Worm (Caenorhabditis elegans) whole organism, L1 larva: Measurements from ENCODE around the gene plg-1.
A peak's percentile ranks its signal among the peaks of the same experiment; 100 is the strongest.

Source experiments
- C04F5.9 ChIP-seq: sonication (generic microtip); optimal IDR thresholded peaks from 2 replicates; lab custom pipeline; 2016; ENCODE audit warnings: missing genetic modification characterization, missing compliant biosample characterization
- aly-2 ChIP-seq: fragments of 150-350 bp; optimal IDR thresholded peaks from 2 replicates; lab custom pipeline; 2014; ENCODE audit warnings: missing biosample characterization, missing genetic modification characterization
- blmp-1 ChIP-seq: fragments of 150-350 bp; optimal IDR thresholded peaks from 2 replicates; lab custom pipeline; 2014; ENCODE audit warnings: missing biosample characterization, missing genetic modification characterization
- ces-1 ChIP-seq: fragments of 150-350 bp; optimal IDR thresholded peaks from 2 replicates; lab custom pipeline; 2014; ENCODE audit warnings: missing biosample characterization, missing genetic modification reagents, missing genetic modification characterization
- egl-13 ChIP-seq: sonication (generic microtip); optimal IDR thresholded peaks from 2 replicates; lab custom pipeline; 2016; ENCODE audit warnings: missing genotype, missing genetic modification reagents, missing genetic modification characterization, missing compliant biosample characterization
- egl-27 ChIP-seq, 2 experiments: fragments of 150-350 bp in 1 of 2; sonication (generic microtip); optimal IDR thresholded peaks; 3 replicates each; lab custom pipeline; 2017 to 2018; ENCODE audit warnings: missing biosample characterization in 2 of 2, missing genetic modification characterization in 2 of 2, missing genetic modification reagents in 2 of 2
- fkh-10 ChIP-seq: sonication (generic microtip); optimal IDR thresholded peaks from 2 replicates; lab custom pipeline; 2017; ENCODE audit warnings: missing biosample characterization, missing genetic modification reagents, missing genetic modification characterization
- fkh-4 ChIP-seq: sonication (generic microtip); optimal IDR thresholded peaks from 2 replicates; lab custom pipeline; 2016; ENCODE audit warnings: missing compliant biosample characterization, missing genetic modification characterization, borderline replicate concordance
- grh-1 ChIP-seq: fragments of 200-800 bp; sonication (Bioruptor generic); IDR thresholded peaks from 2 replicates; pipeline ENCODE4 v1.3.6; 2022; ENCODE audit warnings: missing genetic modification reagents, missing genetic modification characterization, missing compliant biosample characterization
- isw-1 ChIP-seq: fragments of 200-800 bp; sonication (Bioruptor generic); IDR thresholded peaks from 2 replicates; pipeline ENCODE4 v1.3.6; 2022; ENCODE audit warnings: missing genetic modification characterization, missing compliant biosample characterization
- lin-13 ChIP-seq: fragments of 150-350 bp; optimal IDR thresholded peaks from 2 replicates; lab custom pipeline; 2014; ENCODE audit warnings: missing biosample characterization, missing genetic modification reagents, missing genetic modification characterization
- lin-15B ChIP-seq: fragments of 150-350 bp; sonication (generic microtip); optimal IDR thresholded peaks from 3 replicates; lab custom pipeline; 2014; ENCODE audit warnings: missing biosample characterization, missing genetic modification characterization
- lin-35 ChIP-seq, 2 experiments: fragments of 150-350 bp; optimal IDR thresholded peaks; 2 replicates each; lab custom pipeline; 2014; ENCODE audit warnings: missing biosample characterization in 2 of 2, missing genetic modification characterization in 2 of 2, missing genetic modification reagents in 2 of 2
- lin-39 ChIP-seq: fragments of 150-350 bp; optimal IDR thresholded peaks from 2 replicates; lab custom pipeline; 2014; ENCODE audit warnings: missing biosample characterization, missing genetic modification reagents, missing genetic modification characterization
- mab-9 ChIP-seq: fragments of 200-800 bp; sonication (Bioruptor generic); IDR thresholded peaks from 2 replicates; pipeline ENCODE4 v1.3.6; 2022; ENCODE audit warnings: missing genetic modification reagents, missing genetic modification characterization, missing compliant biosample characterization
- mef-2 ChIP-seq: fragments of 150-350 bp; optimal IDR thresholded peaks from 2 replicates; lab custom pipeline; 2014; ENCODE audit warnings: missing biosample characterization, missing genetic modification characterization
- nhr-12 ChIP-seq: sonication (generic microtip); optimal IDR thresholded peaks from 2 replicates; lab custom pipeline; 2017; ENCODE audit warnings: missing biosample characterization, missing genetic modification characterization
- nhr-19 ChIP-seq: fragments of 200-800 bp; sonication (Bioruptor generic); conservative IDR thresholded peaks from 2 replicates; pipeline ENCODE4 v1.3.6; 2022; ENCODE audit warnings: missing genetic modification characterization, missing compliant biosample characterization
- nhr-237 ChIP-seq: fragments of 150-350 bp; optimal IDR thresholded peaks from 2 replicates; lab custom pipeline; 2014; ENCODE audit warnings: missing biosample characterization, missing genetic modification characterization
- nhr-71 ChIP-seq: sonication (generic microtip); optimal IDR thresholded peaks from 2 replicates; lab custom pipeline; 2016; ENCODE audit warnings: mild to moderate bottlenecking, missing genetic modification characterization, moderate library complexity, missing compliant biosample characterization
- nhr-76 ChIP-seq: sonication (generic microtip); optimal IDR thresholded peaks from 2 replicates; lab custom pipeline; 2017; ENCODE audit warnings: missing biosample characterization, missing genetic modification characterization
- nhr-84 ChIP-seq: sonication (generic microtip); optimal IDR thresholded peaks from 2 replicates; lab custom pipeline; 2017; ENCODE audit warnings: missing biosample characterization, missing genetic modification characterization
- nhr-85 ChIP-seq: sonication (generic microtip); peaks from one replicate; lab custom pipeline; 2016; ENCODE audit warnings: missing genetic modification characterization, inconsistent platforms, missing compliant biosample characterization
- nhr-90 ChIP-seq: sonication (generic microtip); optimal IDR thresholded peaks from 2 replicates; lab custom pipeline; 2016; ENCODE audit warnings: mild to moderate bottlenecking, missing genetic modification characterization, missing compliant biosample characterization; ENCODE audit not compliant: poor library complexity
- rnt-1 ChIP-seq: sonication (generic microtip); optimal IDR thresholded peaks from 2 replicates; lab custom pipeline; 2016; ENCODE audit warnings: mild to moderate bottlenecking, missing genetic modification characterization, moderate library complexity, missing compliant biosample characterization
- snu-23 ChIP-seq: sonication (generic microtip); optimal IDR thresholded peaks from 2 replicates; lab custom pipeline; 2016; ENCODE audit warnings: missing genetic modification characterization, missing compliant biosample characterization
- sptf-1 ChIP-seq: fragments of 150-350 bp; optimal IDR thresholded peaks from 2 replicates; lab custom pipeline; 2014; ENCODE audit warnings: missing biosample characterization, missing genetic modification characterization
- sup-37 ChIP-seq: fragments of 200-800 bp; sonication (Bioruptor generic); optimal IDR thresholded peaks from 2 replicates; lab custom pipeline; 2018; ENCODE audit warnings: mild to moderate bottlenecking, missing genetic modification characterization, missing compliant biosample characterization
- tlp-1 ChIP-seq: fragments of 150-350 bp; optimal IDR thresholded peaks from 2 replicates; lab custom pipeline; 2014; ENCODE audit warnings: missing biosample characterization, missing genetic modification characterization
- unc-130 ChIP-seq: fragments of 150-350 bp; optimal IDR thresholded peaks from 2 replicates; lab custom pipeline; 2017; ENCODE audit warnings: missing biosample characterization, missing genetic modification characterization, inconsistent platforms
- unc-62 ChIP-seq: fragments of 150-350 bp; optimal IDR thresholded peaks from 2 replicates; lab custom pipeline; 2014; ENCODE audit warnings: missing biosample characterization, missing genetic modification reagents, missing genetic modification characterization
- unc-86 ChIP-seq: sonication (generic microtip); optimal IDR thresholded peaks from 2 replicates; lab custom pipeline; 2016; ENCODE audit warnings: missing genetic modification characterization, missing compliant biosample characterization
- unc-98 ChIP-seq: fragments of 200-800 bp; sonication (Bioruptor generic); IDR thresholded peaks from 2 replicates; pipeline ENCODE4 v1.3.6; 2022; ENCODE audit warnings: missing genetic modification characterization, missing compliant biosample characterization
- vab-15 ChIP-seq: sonication (generic microtip); optimal IDR thresholded peaks from 2 replicates; lab custom pipeline; 2017; ENCODE audit warnings: missing genotype, mild to moderate bottlenecking, missing genetic modification characterization, missing compliant biosample characterization
- xbp-1 ChIP-seq: sonication (generic microtip); optimal IDR thresholded peaks from 2 replicates; lab custom pipeline; 2016; ENCODE audit warnings: missing genetic modification characterization, missing compliant biosample characterization
- zag-1 ChIP-seq: fragments of 150-350 bp; optimal IDR thresholded peaks from 2 replicates; lab custom pipeline; 2014; ENCODE audit warnings: missing biosample characterization, missing genetic modification characterization
- ztf-4 ChIP-seq: fragments of 150-350 bp; optimal IDR thresholded peaks from 2 replicates; lab custom pipeline; 2014; ENCODE audit warnings: missing biosample characterization, missing genetic modification characterization

The plg-1 gene

ce11 chrIII:8829245-8829644 is 22.8 kb upstream of the plg-1 start, which contains the start of gene F44E2.3 (continued):
- TF ChIP-seq lin-35 (GFP tag; optimal IDR thresholded peaks at IDR 0.05; lab: Kevin White, UChicago) (peak; percentile 22 to 38), nhr-237 (tag; lab: Kevin White, UChicago) (no peak), vab-15 (no peak), blmp-1 (peak; percentile 28), unc-86 (tag; lab: Kevin White, UChicago) (no peak), nhr-90 (tag; lab: Kevin White, UChicago) (no peak), zag-1 (tag; lab: Kevin White, UChicago) (no peak), fkh-10 (GFP tag; lab: Kevin White, UChicago) (no peak), nhr-85 (tag; lab: Kevin White, UChicago) (no peak), ces-1 (GFP tag; lab: Kevin White, UChicago) (no peak)

DNA sequence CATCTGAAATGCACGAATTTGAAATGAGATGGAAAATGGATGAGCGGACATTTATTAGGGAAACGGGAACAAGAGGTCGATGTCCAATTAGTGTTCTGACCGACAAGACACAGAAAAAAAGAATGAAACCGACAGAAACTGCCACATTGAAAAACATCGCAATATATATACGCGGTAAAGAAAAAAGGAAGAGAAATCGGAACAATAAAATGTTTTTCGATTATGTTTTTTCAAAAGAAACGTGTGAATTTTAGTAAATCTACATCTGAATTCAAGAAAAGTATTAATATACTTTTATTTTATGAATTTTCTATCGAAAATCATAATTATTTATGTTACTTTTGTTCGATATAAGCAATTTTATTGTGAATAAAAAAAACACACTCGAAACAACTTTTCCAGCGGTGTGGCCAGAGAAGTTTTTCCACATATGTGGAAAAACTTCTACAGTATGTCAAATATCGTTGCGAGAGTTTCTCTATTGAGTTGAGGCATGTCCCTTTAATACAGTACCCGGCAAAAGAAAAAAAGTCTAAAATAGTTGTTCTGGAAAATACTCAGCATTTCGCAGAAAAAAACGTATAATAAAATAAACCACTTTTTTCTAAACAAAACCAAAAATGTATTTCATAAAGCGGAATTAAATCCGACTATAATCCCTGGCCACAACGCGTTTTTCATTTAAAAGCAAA is 20.9 kb upstream of the plg-1 start, which contains the start of gene F44E2.10:
F44E2.10 (minus strand) TSS at position 51 of the 692 bp plus-strand sequence.
- TF ChIP-seq egl-13: no peak
- no peak for TF ChIP-seq unc-62 (GFP tag; lab: Kevin White, UChicago)
- no peak for TF ChIP-seq zag-1 (tag; lab: Kevin White, UChicago)
- TF ChIP-seq unc-86 (tag; lab: Kevin White, UChicago): no peak
- TF ChIP-seq mab-9: no peak
- TF ChIP-seq sptf-1 (tag; lab: Kevin White, UChicago): no peak
- TF ChIP-seq nhr-19 (GFP tag; lab: Robert Waterston, UW): no peak
- no peak for TF ChIP-seq C04F5.9
- TF ChIP-seq fkh-10 (GFP tag; lab: Kevin White, UChicago): no peak
- no peak for TF ChIP-seq nhr-76 (tag; lab: Kevin White, UChicago)
- TF ChIP-seq, all 84 proteins: peak for 0

DNA sequence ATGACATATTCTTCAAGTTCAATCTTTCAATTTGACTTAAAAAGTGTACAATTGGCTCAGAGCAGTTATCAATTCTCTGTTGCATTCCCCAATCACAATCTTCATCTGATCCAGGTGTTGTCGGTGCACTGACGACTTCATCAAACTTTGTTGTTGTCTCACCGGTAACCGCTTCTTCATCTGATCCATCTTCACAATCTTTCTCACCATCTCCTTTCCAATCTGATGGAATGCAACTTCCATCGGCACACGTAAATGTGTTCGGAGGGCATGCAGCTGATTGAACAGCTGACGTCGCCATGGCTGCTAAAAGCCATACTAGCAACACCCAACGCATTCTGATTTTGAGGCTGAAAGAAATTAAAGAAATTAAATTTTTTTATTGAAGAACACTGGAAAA is 14.0 kb upstream of the plg-1 start, which contains the start of gene F44E2.4:
F44E2.4 (minus strand) TSS at position 350 of the 400 bp plus-strand sequence.
- TF ChIP-seq snu-23 (GFP tag; lab: Kevin White, UChicago): no peak
- no peak for TF ChIP-seq mef-2 (tag; lab: Kevin White, UChicago)
- no peak for TF ChIP-seq sup-37 (GFP tag; lab: Kevin White, UChicago)
- TF ChIP-seq unc-86 (tag; lab: Kevin White, UChicago): no peak
- no peak for TF ChIP-seq lin-15B (tag; lab: Kevin White, UChicago)
- no peak for TF ChIP-seq rnt-1 (tag; lab: Kevin White, UChicago)
- TF ChIP-seq lin-39 (tag; lab: Kevin White, UChicago): no peak
- no peak for TF ChIP-seq vab-15
- no peak for TF ChIP-seq egl-27 (tag; optimal IDR thresholded peaks at IDR 0.05; lab: Kevin White, UChicago)
- TF ChIP-seq unc-130 (tag; lab: Kevin White, UChicago): no peak
- TF ChIP-seq nhr-90 (tag; lab: Kevin White, UChicago): no peak
- no peak for TF ChIP-seq fkh-4 (tag; lab: Kevin White, UChicago)
- TF ChIP-seq xbp-1 (tag; lab: Kevin White, UChicago): no peak
- TF ChIP-seq nhr-12: no peak
- TF ChIP-seq tlp-1 (tag; lab: Kevin White, UChicago): no peak
- TF ChIP-seq ztf-4 (tag; lab: Kevin White, UChicago): no peak
- no peak for TF ChIP-seq unc-98 (GFP tag; lab: Robert Waterston, UW)
- no peak for TF ChIP-seq grh-1

DNA sequence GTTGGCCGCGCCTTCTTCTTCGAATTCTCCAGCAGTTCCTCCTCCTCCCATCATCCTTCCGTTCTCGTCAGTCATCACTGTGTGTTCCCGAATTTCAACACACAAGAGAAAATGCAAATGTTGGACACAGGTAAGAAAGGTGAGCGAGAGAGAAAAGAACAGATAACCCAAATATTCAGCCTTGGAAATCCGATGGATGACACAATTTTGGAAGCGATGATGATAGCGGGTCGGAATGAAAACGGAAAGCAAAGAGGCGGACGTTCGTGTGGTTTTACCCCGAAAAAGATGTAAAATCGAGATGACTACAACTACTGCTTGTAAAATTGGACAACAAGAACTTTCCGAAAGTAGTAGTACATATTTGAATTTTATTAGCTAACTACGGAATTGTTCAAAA is 12.2 kb upstream of the plg-1 start:
- no peak for TF ChIP-seq xbp-1 (tag; lab: Kevin White, UChicago)
- peak; percentile 73 for TF ChIP-seq blmp-1

DNA sequence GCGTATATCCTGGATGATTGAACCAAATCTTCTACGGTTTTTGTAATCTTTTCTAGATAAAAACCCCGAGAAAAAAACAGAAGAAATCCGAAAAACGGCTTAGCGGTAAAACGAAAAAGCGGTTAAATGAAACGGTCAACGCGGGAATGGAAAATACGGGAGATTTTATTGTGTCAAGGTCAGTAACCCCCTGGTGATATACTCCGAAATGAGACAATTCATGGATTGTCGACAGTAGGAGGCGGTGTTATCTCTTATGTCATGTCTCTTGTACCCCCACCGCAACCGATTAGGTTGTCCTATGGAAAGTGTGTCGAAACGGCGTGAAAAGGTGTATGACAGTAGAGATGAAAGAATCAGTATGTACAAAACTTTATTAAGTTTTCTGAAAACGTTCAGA is 7.9 kb upstream of the plg-1 start:
- TF ChIP-seq zag-1 (tag; lab: Kevin White, UChicago): no peak
- no peak for TF ChIP-seq lin-13 (GFP tag; lab: Kevin White, UChicago)
- TF ChIP-seq egl-27 (tag; optimal IDR thresholded peaks at IDR 0.05; lab: Kevin White, UChicago): no peak
- TF ChIP-seq nhr-71: no peak
- TF ChIP-seq nhr-84 (tag; lab: Kevin White, UChicago): no peak
- TF ChIP-seq aly-2 (tag; lab: Kevin White, UChicago): no peak
- no peak for TF ChIP-seq isw-1
- peak; percentile 81 for TF ChIP-seq blmp-1
